Worm (Caenorhabditis elegans): ENCODE data around the gene T26E4.3.

DNA sequence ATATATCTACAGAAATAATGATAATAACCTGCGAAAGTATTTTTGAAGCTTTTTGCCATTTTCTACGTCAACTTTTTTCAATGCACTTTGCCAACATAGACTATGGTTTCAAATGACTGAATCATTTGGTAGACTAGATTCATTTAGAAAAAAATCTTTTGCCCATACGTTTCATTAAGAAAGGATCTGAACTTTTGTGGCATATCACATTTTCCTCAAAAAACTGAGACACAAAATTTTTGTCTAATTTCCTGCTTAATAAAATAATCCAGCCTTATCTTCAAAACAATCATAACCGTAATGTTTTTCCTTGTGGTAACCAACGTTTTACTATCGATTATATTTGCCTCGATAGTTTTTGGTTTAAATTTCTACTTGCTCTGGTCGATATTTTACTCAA lies 43.5 kb downstream of the T26E4.3 start, which contains the start of gene srbc-51:
- no peak for TF ChIP-seq gei-8 (GFP tag; optimal IDR thresholded peaks at IDR 0.05)
- no peak for TF ChIP-seq ceh-82 (tag; optimal IDR thresholded peaks at IDR 0.05)
- no peak for TF ChIP-seq jun-1 (tag; optimal IDR thresholded peaks at IDR 0.05)
- TF ChIP-seq pqm-1 (tag; optimal IDR thresholded peaks at IDR 0.05): no peak
- TF ChIP-seq ceh-28 (tag; optimal IDR thresholded peaks at IDR 0.05): no peak
- TF ChIP-seq zag-1 (tag; optimal IDR thresholded peaks at IDR 0.05): no peak
- no peak for TF ChIP-seq unc-39 (tag; optimal IDR thresholded peaks at IDR 0.05)
- TF ChIP-seq hif-1 (tag; optimal IDR thresholded peaks at IDR 0.05): no peak
- TF ChIP-seq snpc-4 (tag; optimal IDR thresholded peaks at IDR 0.05): no peak
- TF ChIP-seq mdl-1 (tag; optimal IDR thresholded peaks at IDR 0.05): no peak
- TF ChIP-seq lin-15B (tag; optimal IDR thresholded peaks at IDR 0.05): no peak
- TF ChIP-seq egl-27 (tag; optimal IDR thresholded peaks at IDR 0.05): no peak
